Fruit fly (Drosophila melanogaster) whole organism, pupa: Measurements from ENCODE around the gene Tmtc4.

Source experiments
- CG12605 ChIP-seq: fragments of 200-800 bp; sonication (Bioruptor generic); IDR thresholded peaks from 2 replicates; pipeline ENCODE4 v1.3.6; 2022; ENCODE audit warnings: missing biosample characterization, missing genetic modification characterization
- CG13204 ChIP-seq: fragments of 200-800 bp; sonication (Bioruptor generic); optimal IDR thresholded peaks from 2 replicates; lab custom pipeline; 2018; ENCODE audit warnings: missing biosample characterization, mild to moderate bottlenecking, missing genetic modification characterization, moderate library complexity
- CG17806 ChIP-seq: fragments of 200-800 bp; sonication (Bioruptor generic); optimal IDR thresholded peaks from 2 replicates; lab custom pipeline; 2018; ENCODE audit warnings: missing biosample characterization, mild to moderate bottlenecking, missing genetic modification characterization, moderate library complexity
- CG4496 ChIP-seq: fragments of 200-800 bp; sonication (Bioruptor generic); IDR thresholded peaks from 3 replicates; pipeline ENCODE4 v1.3.6; 2022; ENCODE audit warnings: missing biosample characterization, missing genetic modification characterization
- CG8301 ChIP-seq: fragments of 200-800 bp; sonication (Bioruptor generic); optimal IDR thresholded peaks from 2 replicates; lab custom pipeline; 2018; ENCODE audit warnings: missing biosample characterization, mild to moderate bottlenecking, missing genetic modification characterization
- D1 ChIP-seq: fragments of 200-800 bp; sonication (Bioruptor generic); optimal IDR thresholded peaks from 2 replicates; lab custom pipeline; 2018; ENCODE audit warnings: missing biosample characterization, mild to moderate bottlenecking, missing genetic modification characterization, moderate library complexity
- EcR ChIP-seq: fragments of 200-800 bp; sonication (Bioruptor generic); optimal IDR thresholded peaks from 3 replicates; lab custom pipeline; 2019; ENCODE audit warnings: missing biosample characterization, missing genetic modification characterization, mild to moderate bottlenecking, moderate library complexity, missing genetic modification reagents
- Ets98B ChIP-seq: fragments of 200-800 bp; sonication (Bioruptor generic); IDR thresholded peaks from 2 replicates; pipeline ENCODE4 v1.3.6; 2022; ENCODE audit warnings: missing biosample characterization, missing genetic modification characterization
- Pif1A ChIP-seq: fragments of 200-800 bp; sonication (Bioruptor generic); optimal IDR thresholded peaks from 3 replicates; lab custom pipeline; 2016; ENCODE audit warnings: missing biosample characterization, missing genetic modification characterization
- Pif1B ChIP-seq: fragments of 200-800 bp; sonication (Bioruptor generic); optimal IDR thresholded peaks from 3 replicates; lab custom pipeline; 2016; ENCODE audit warnings: missing biosample characterization, missing genetic modification characterization
- fd96Ca ChIP-seq: fragments of 200-800 bp; sonication (Bioruptor generic); IDR thresholded peaks from 3 replicates; pipeline ENCODE4 v1.3.6; 2022; ENCODE audit warnings: missing biosample characterization, missing genetic modification characterization

DNA sequence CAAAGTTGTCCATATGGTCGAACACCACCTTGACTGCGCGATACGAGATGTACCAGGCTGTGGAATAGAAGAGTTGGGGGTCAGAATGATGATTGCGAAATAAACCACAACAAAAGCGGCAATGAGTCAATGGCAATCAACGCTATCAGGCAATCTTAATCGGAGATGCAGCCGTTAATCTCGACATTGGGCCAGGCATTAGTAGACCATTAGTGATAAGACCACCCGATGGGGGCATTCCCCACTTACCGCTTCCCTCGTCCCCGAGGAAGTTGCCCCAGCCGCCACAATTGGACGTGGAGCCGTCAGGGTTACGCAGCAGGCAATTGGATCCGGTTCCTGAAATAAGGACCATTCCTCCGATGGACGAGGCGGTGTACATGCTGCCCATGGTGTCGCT is 11.9 kb upstream of the Tmtc4 start:
- no peak for TF ChIP-seq CG4496 (GFP tag; lab: Robert Waterston, UW)
- TF ChIP-seq CG13204, result no peak
- no peak for TF ChIP-seq CG8301
- TF ChIP-seq EcR (GFP tag; lab: Kevin White, UChicago), result no peak
- no peak for TF ChIP-seq fd96Ca
- TF ChIP-seq CG17806 (tag; lab: Kevin White, UChicago), result no peak
- no peak for TF ChIP-seq Ets98B (GFP tag; lab: Robert Waterston, UW)
- TF ChIP-seq Pif1B (GFP tag; lab: Kevin White, UChicago), result no peak
- no peak for TF ChIP-seq Pif1A
- TF ChIP-seq D1 (tag; lab: Kevin White, UChicago), result no peak
- TF ChIP-seq CG12605 (GFP tag; lab: Robert Waterston, UW), result no peak
